Fruit fly (Drosophila melanogaster): Measurements from ENCODE around the gene beta-PheRS.

The beta-PheRS gene

dm6 chr3R:24282567-24283324, 30.3 kb upstream of the beta-PheRS start:
- TF ChIP-seq tai (GFP tag; optimal IDR thresholded peaks at IDR 0.05) (no peak), Rel (GFP tag; optimal IDR thresholded peaks at IDR 0.05) (no peak), Rel (tag; optimal IDR thresholded peaks at IDR 0.05) (peak; percentile 44), Hr83 (GFP tag; optimal IDR thresholded peaks at IDR 0.05; ENCODE audit: poor library complexity, severe bottlenecking) (no peak), fru (GFP tag; optimal IDR thresholded peaks at IDR 0.05) (no peak)

dm6 chr3R:24279291-24279690, 26.8 kb upstream of the beta-PheRS start, which contains the start of gene shps:
shps (plus strand) TSS chr3R:24279572.
- TF ChIP-seq jim (GFP tag; optimal IDR thresholded peaks at IDR 0.05) = no peak
- no peak for TF ChIP-seq Hr78 (GFP tag; optimal IDR thresholded peaks at IDR 0.05)
- peak; percentile 97 for TF ChIP-seq Myc (optimal IDR thresholded peaks at IDR 0.05)
- TF ChIP-seq lola (GFP tag; optimal IDR thresholded peaks at IDR 0.05) = no peak
- TF ChIP-seq Vsx2 (GFP tag; optimal IDR thresholded peaks at IDR 0.05; ENCODE audit: partially characterized antibody) = no peak
- no peak for TF ChIP-seq foxo (GFP tag; optimal IDR thresholded peaks at IDR 0.05)
- TF ChIP-seq Dif (GFP tag; optimal IDR thresholded peaks at IDR 0.05; ENCODE audit: partially characterized antibody) = no peak
- peak; percentile 43 for TF ChIP-seq N (GFP tag; optimal IDR thresholded peaks at IDR 0.05)

- TF ChIP-seq ey (GFP tag; optimal IDR thresholded peaks at IDR 0.05) = no peak
- TF ChIP-seq Dif (GFP tag; optimal IDR thresholded peaks at IDR 0.05; ENCODE audit: partially characterized antibody) = no peak
- no peak for TF ChIP-seq Dfd (GFP tag; optimal IDR thresholded peaks at IDR 0.05)
- TF ChIP-seq OdsH (GFP tag; optimal IDR thresholded peaks at IDR 0.05) = no peak
- peak; percentile 17 for TF ChIP-seq h (GFP tag; optimal IDR thresholded peaks at IDR 0.05)
- TF ChIP-seq CG9705 (GFP tag; optimal IDR thresholded peaks at IDR 0.05) = no peak
- TF ChIP-seq Hr83 (GFP tag; optimal IDR thresholded peaks at IDR 0.05; ENCODE audit: poor library complexity, severe bottlenecking) = no peak
- peak in 1 of 2 experiments; percentile 19 for TF ChIP-seq foxo (GFP tag; optimal IDR thresholded peaks at IDR 0.05)
- no peak for TF ChIP-seq Vsx2 (GFP tag; optimal IDR thresholded peaks at IDR 0.05; ENCODE audit: partially characterized antibody)
- no peak for TF ChIP-seq HLH106 (tag; optimal IDR thresholded peaks at IDR 0.05)
- TF ChIP-seq sv (GFP tag; optimal IDR thresholded peaks at IDR 0.05) = no peak
- TF ChIP-seq pan (optimal IDR thresholded peaks at IDR 0.05) = no peak
- TF ChIP-seq CrebA (GFP tag; optimal IDR thresholded peaks at IDR 0.05; ENCODE audit: borderline replicate concordance) = peak; percentile 81
- TF ChIP-seq Sp1 (GFP tag; optimal IDR thresholded peaks at IDR 0.05) = peak; percentile 37
- TF ChIP-seq CG32264 (GFP tag; optimal IDR thresholded peaks at IDR 0.05) = no peak
- TF ChIP-seq jim (GFP tag; optimal IDR thresholded peaks at IDR 0.05) = no peak
- TF ChIP-seq lola (GFP tag; optimal IDR thresholded peaks at IDR 0.05) = no peak
- TF ChIP-seq fru (GFP tag; optimal IDR thresholded peaks at IDR 0.05) = no peak
- TF ChIP-seq Hnf4 (GFP tag; optimal IDR thresholded peaks at IDR 0.05) = no peak
- no peak for TF ChIP-seq br (GFP tag; optimal IDR thresholded peaks at IDR 0.05)
- TF ChIP-seq Rel (GFP tag; optimal IDR thresholded peaks at IDR 0.05) = no peak
- peak; percentile 10 for TF ChIP-seq Rel (tag; optimal IDR thresholded peaks at IDR 0.05)
- no peak for TF ChIP-seq dl (GFP tag; optimal IDR thresholded peaks at IDR 0.05; ENCODE audit: insufficient read depth in 1 of 2, partially characterized antibody in 2 of 2)
- no peak for TF ChIP-seq tai (GFP tag; optimal IDR thresholded peaks at IDR 0.05)
- TF ChIP-seq Abd-B (GFP tag; optimal IDR thresholded peaks at IDR 0.05) = no peak
- TF ChIP-seq sage (GFP tag; optimal IDR thresholded peaks at IDR 0.05) = no peak
- no peak for TF ChIP-seq brk (GFP tag; optimal IDR thresholded peaks at IDR 0.05)
- no peak for TF ChIP-seq usp (GFP tag; optimal IDR thresholded peaks at IDR 0.05)
- TF ChIP-seq Hr78 (GFP tag; optimal IDR thresholded peaks at IDR 0.05) = no peak
- no peak for TF ChIP-seq N (GFP tag; optimal IDR thresholded peaks at IDR 0.05)
- no peak for TF ChIP-seq Jra (GFP tag; optimal IDR thresholded peaks at IDR 0.05)
- TF ChIP-seq rgr (GFP tag; optimal IDR thresholded peaks at IDR 0.05) = no peak
- no peak for TF ChIP-seq psq (GFP tag; optimal IDR thresholded peaks at IDR 0.05)
- no peak for TF ChIP-seq Mio (GFP tag; optimal IDR thresholded peaks at IDR 0.05)
- no peak for TF ChIP-seq dmrt93B (GFP tag; optimal IDR thresholded peaks at IDR 0.05)
- no peak for TF ChIP-seq Myc (optimal IDR thresholded peaks at IDR 0.05)
Observed at dm6 chr3R:24278738-24279137, 26.3 kb upstream of the beta-PheRS start.
